Worm (Caenorhabditis elegans) whole organism, young adult: ENCODE data around the gene F45E4.6.

ENCODE experiments used
- B0035.1 ChIP-seq: sonication (generic microtip); optimal IDR thresholded peaks from 2 replicates; lab custom pipeline; 2016; ENCODE audit warnings: missing genetic modification characterization, mild to moderate bottlenecking, missing compliant biosample characterization, missing genotype, missing genetic modification reagents
- C17E4.6 ChIP-seq: fragments of 200-800 bp; sonication (Bioruptor generic); IDR thresholded peaks from 2 replicates; pipeline ENCODE4 v1.3.6; 2022; ENCODE audit warnings: missing genetic modification reagents, missing genetic modification characterization, missing compliant biosample characterization
- F33H1.4 ChIP-seq: fragments of 200-800 bp; sonication (Bioruptor generic); IDR thresholded peaks from 2 replicates; pipeline ENCODE4 v1.3.6; 2022; ENCODE audit warnings: missing genetic modification reagents, missing genetic modification characterization, missing compliant biosample characterization
- F49E8.2 ChIP-seq: sonication (generic microtip); optimal IDR thresholded peaks from 3 replicates; lab custom pipeline; 2017; ENCODE audit warnings: missing genetic modification characterization, mild to moderate bottlenecking, missing compliant biosample characterization, antibody characterized with exemption, moderate library complexity; ENCODE audit not compliant: insufficient read depth
- Y53F4B.3 ChIP-seq: fragments of 200-800 bp; sonication (Bioruptor generic); IDR thresholded peaks from 2 replicates; pipeline ENCODE4 v1.3.6; 2022; ENCODE audit warnings: missing genetic modification reagents, missing genetic modification characterization, missing compliant biosample characterization
- Y56A3A.18 ChIP-seq: fragments of 200-800 bp; sonication (Bioruptor generic); IDR thresholded peaks from 2 replicates; pipeline ENCODE4 v1.3.6; 2022; ENCODE audit warnings: missing genetic modification reagents, missing genetic modification characterization, missing compliant biosample characterization
- ZK185.1 ChIP-seq: sonication (generic microtip); optimal IDR thresholded peaks from 2 replicates; lab custom pipeline; 2016; ENCODE audit warnings: mild to moderate bottlenecking, missing genetic modification characterization, missing compliant biosample characterization; ENCODE audit not compliant: poor library complexity, severe bottlenecking
- ama-1 ChIP-seq, 3 experiments: fragments of 150-350 bp in 1 of 3; sonication (generic microtip) in 2 of 3; optimal IDR thresholded peaks; 2 replicates each; lab custom pipeline; 2014 to 2018; ENCODE audit warnings: missing biosample characterization in 2 of 3, missing genetic modification characterization in 2 of 3, missing genetic modification reagents in 2 of 3
- attf-3 ChIP-seq: fragments of 200-800 bp; sonication (Bioruptor generic); conservative IDR thresholded peaks from 2 replicates; pipeline ENCODE4 v1.3.6; 2022; ENCODE audit warnings: missing genetic modification reagents, missing genetic modification characterization, missing compliant biosample characterization
- bed-1 ChIP-seq: fragments of 200-800 bp; sonication (Bioruptor generic); IDR thresholded peaks from 2 replicates; pipeline ENCODE4 v1.3.6; 2022; ENCODE audit warnings: missing genetic modification reagents, missing genetic modification characterization, missing compliant biosample characterization
- cebp-2 ChIP-seq: fragments of 200-800 bp; sonication (Bioruptor generic); IDR thresholded peaks from 2 replicates; pipeline ENCODE4 v1.3.6; 2022; ENCODE audit warnings: missing genetic modification characterization, missing compliant biosample characterization
- ceh-58 ChIP-seq: fragments of 200-800 bp; sonication (Bioruptor generic); IDR thresholded peaks from 2 replicates; pipeline ENCODE4 v1.3.6; 2022; ENCODE audit warnings: missing genetic modification characterization, missing compliant biosample characterization
- dox-1 ChIP-seq: fragments of 200-800 bp; sonication (Bioruptor generic); IDR thresholded peaks from 2 replicates; pipeline ENCODE4 v1.3.6; 2022; ENCODE audit warnings: missing genetic modification reagents, missing genetic modification characterization, missing compliant biosample characterization
- egl-44 ChIP-seq: fragments of 200-800 bp; sonication (Bioruptor generic); IDR thresholded peaks from 2 replicates; pipeline ENCODE4 v1.3.6; 2022; ENCODE audit warnings: missing genetic modification reagents, missing genetic modification characterization, missing compliant biosample characterization
- egrh-3 ChIP-seq: fragments of 200-800 bp; sonication (Bioruptor generic); IDR thresholded peaks from 2 replicates; pipeline ENCODE4 v1.3.6; 2022; ENCODE audit warnings: missing genetic modification reagents, missing genetic modification characterization, missing compliant biosample characterization
- lin-54 ChIP-seq: fragments of 200-800 bp; sonication (Bioruptor generic); optimal IDR thresholded peaks from 2 replicates; lab custom pipeline; 2018; ENCODE audit warnings: mild to moderate bottlenecking, missing genetic modification characterization, missing compliant biosample characterization
- madf-6 ChIP-seq: fragments of 200-800 bp; sonication (Bioruptor generic); IDR thresholded peaks from 2 replicates; pipeline ENCODE4 v1.3.6; 2022; ENCODE audit warnings: missing genetic modification reagents, missing genetic modification characterization, missing compliant biosample characterization
- mxl-1 ChIP-seq: sonication (generic microtip); optimal IDR thresholded peaks from 2 replicates; lab custom pipeline; 2016; ENCODE audit warnings: missing genetic modification characterization, missing compliant biosample characterization
- nfyb-1 ChIP-seq: fragments of 200-800 bp; sonication (Bioruptor generic); IDR thresholded peaks from 2 replicates; pipeline ENCODE4 v1.3.6; 2022; ENCODE audit warnings: missing genetic modification reagents, missing genetic modification characterization, missing compliant biosample characterization
- nhr-120 ChIP-seq: fragments of 200-800 bp; sonication (Bioruptor generic); IDR thresholded peaks from 2 replicates; pipeline ENCODE4 v1.3.6; 2022; ENCODE audit warnings: missing genetic modification characterization, missing compliant biosample characterization
- nhr-27 ChIP-seq: fragments of 200-800 bp; sonication (Bioruptor generic); optimal IDR thresholded peaks from 2 replicates; lab custom pipeline; 2018; ENCODE audit warnings: mild to moderate bottlenecking, missing genetic modification characterization, moderate library complexity, missing compliant biosample characterization
- nhr-80 ChIP-seq: sonication (generic microtip); optimal IDR thresholded peaks from 2 replicates; lab custom pipeline; 2016; ENCODE audit warnings: missing genetic modification characterization, missing compliant biosample characterization
- pbrm-1 ChIP-seq: fragments of 200-800 bp; sonication (Bioruptor generic); IDR thresholded peaks from 2 replicates; pipeline ENCODE4 v1.3.6; 2022; ENCODE audit warnings: missing genetic modification reagents, missing genetic modification characterization, missing compliant biosample characterization
- tbx-9 ChIP-seq: sonication (generic microtip); optimal IDR thresholded peaks from 2 replicates; lab custom pipeline; 2016; ENCODE audit warnings: borderline replicate concordance, missing genetic modification characterization, inconsistent platforms, missing compliant biosample characterization
- tlf-1 ChIP-seq: fragments of 200-800 bp; sonication (Bioruptor generic); optimal IDR thresholded peaks from 2 replicates; lab custom pipeline; 2018; ENCODE audit warnings: mild to moderate bottlenecking, missing genetic modification characterization, missing compliant biosample characterization
- unc-62 ChIP-seq: fragments of 150-350 bp; optimal IDR thresholded peaks from 2 replicates; lab custom pipeline; 2014; ENCODE audit warnings: missing biosample characterization, missing genetic modification reagents, missing genetic modification characterization
- zfh-2 ChIP-seq: fragments of 200-800 bp; sonication (Bioruptor generic); conservative IDR thresholded peaks from 2 replicates; pipeline ENCODE4 v1.3.6; 2022; ENCODE audit warnings: missing genetic modification reagents, missing genetic modification characterization, missing compliant biosample characterization
- ztf-18 ChIP-seq: sonication (generic microtip); optimal IDR thresholded peaks from 2 replicates; lab custom pipeline; 2016; ENCODE audit warnings: missing genotype, mild to moderate bottlenecking, missing genetic modification characterization, missing compliant biosample characterization
- ztf-25 ChIP-seq: fragments of 200-800 bp; sonication (Bioruptor generic); IDR thresholded peaks from 2 replicates; pipeline ENCODE4 v1.3.6; 2022; ENCODE audit warnings: missing genetic modification reagents, missing genetic modification characterization, missing compliant biosample characterization
- ztf-3 ChIP-seq: fragments of 200-800 bp; sonication (Bioruptor generic); optimal IDR thresholded peaks from 2 replicates; lab custom pipeline; 2018; ENCODE audit warnings: mild to moderate bottlenecking, missing genetic modification characterization, missing compliant biosample characterization

Gene F45E4.6

ce11 chrIV:7632535-7632934, at the start of gene F45E4.6 (continued):
- no peak for TF ChIP-seq F33H1.4
- no peak for TF ChIP-seq egl-44 (GFP tag; lab: Robert Waterston, UW)
- no peak for TF ChIP-seq zfh-2
- no peak for TF ChIP-seq unc-62
- TF ChIP-seq, all 124 proteins: peak for 7

- TF ChIP-seq nhr-80 (tag; lab: Kevin White, UChicago): peak; percentile 61
- no peak for TF ChIP-seq mxl-1 (tag; lab: Kevin White, UChicago)
- TF ChIP-seq, all 124 proteins: peak for 1
Measured at ce11 chrIV:7679120-7679519, 46.8 kb upstream of the F45E4.6 start.

- TF ChIP-seq nfyb-1 (GFP tag; lab: Robert Waterston, UW) (no peak), bed-1 (no peak), ztf-25 (no peak), tbx-9 (tag; lab: Kevin White, UChicago) (no peak), ztf-3 (GFP tag; lab: Kevin White, UChicago) (no peak), B0035.1 (tag; lab: Kevin White, UChicago) (no peak), ZK185.1 (tag; lab: Kevin White, UChicago) (no peak), madf-6 (GFP tag; lab: Robert Waterston, UW) (no peak), nhr-120 (GFP tag; lab: Robert Waterston, UW) (no peak), ama-1 (optimal IDR thresholded peaks at IDR 0.05; lab: Kevin White, UChicago) (no peak), ama-1 (GFP tag; optimal IDR thresholded peaks at IDR 0.05; lab: Kevin White, UChicago) (no peak), dox-1 (GFP tag; lab: Robert Waterston, UW) (no peak)
Measured at ce11 chrIV:7674874-7675273, 42.5 kb upstream of the F45E4.6 start, which contains the start of gene itr-1. TSS of gene itr-1 (plus strand) at chrIV:7675174.

ce11 chrIV:7672872-7673271, 40.5 kb upstream of the F45E4.6 start, which contains the start of gene C08G9.2:
TSS of gene C08G9.2 (minus strand) at chrIV:7672972.
- no peak for TF ChIP-seq C17E4.6 (GFP tag; lab: Robert Waterston, UW)
- TF ChIP-seq, all 124 proteins: peak for 0

- TF ChIP-seq attf-3 (GFP tag; lab: Robert Waterston, UW) (no peak), Y53F4B.3 (GFP tag; lab: Robert Waterston, UW) (no peak), lin-54 (GFP tag; lab: Kevin White, UChicago) (no peak), cebp-2 (GFP tag; lab: Robert Waterston, UW) (no peak), Y56A3A.18 (GFP tag; lab: Robert Waterston, UW) (no peak), F49E8.2 (tag; lab: Kevin White, UChicago) (no peak), egrh-3 (GFP tag; lab: Robert Waterston, UW) (no peak), nhr-27 (tag; lab: Kevin White, UChicago) (no peak), pbrm-1 (no peak)
Measured at ce11 chrIV:7663006-7663405, 30.7 kb upstream of the F45E4.6 start.

ce11 chrIV:7661569-7661968, 29.2 kb upstream of the F45E4.6 start:
- TF ChIP-seq Y53F4B.3 (GFP tag; lab: Robert Waterston, UW) (no peak), tlf-1 (GFP tag; lab: Kevin White, UChicago) (no peak), ceh-58 (no peak), ztf-18 (tag; lab: Kevin White, UChicago) (no peak), mxl-1 (tag; lab: Kevin White, UChicago) (no peak)
